Worm (Caenorhabditis elegans) whole organism, late embryonic: ENCODE measurements around the gene nlp-76.
A peak's percentile ranks its signal among the peaks of the same experiment; 100 is the strongest.

Experiments
- C08G9.2 ChIP-seq: sonication (generic microtip); optimal IDR thresholded peaks from 2 replicates; lab custom pipeline; 2016; ENCODE audit warnings: mild to moderate bottlenecking, missing genetic modification characterization, moderate library complexity, missing compliant biosample characterization
- F13H6.1 ChIP-seq: sonication (generic microtip); optimal IDR thresholded peaks from 2 replicates; lab custom pipeline; 2016; ENCODE audit warnings: missing genetic modification characterization, missing compliant biosample characterization
- K09A11.1 ChIP-seq: sonication (generic microtip); optimal IDR thresholded peaks from 2 replicates; lab custom pipeline; 2017; ENCODE audit warnings: antibody characterized with exemption, mild to moderate bottlenecking, missing genetic modification characterization, missing compliant biosample characterization; ENCODE audit not compliant: insufficient read depth
- ahr-1 ChIP-seq: sonication (generic microtip); optimal IDR thresholded peaks from 2 replicates; lab custom pipeline; 2016; ENCODE audit warnings: missing genetic modification characterization, missing compliant biosample characterization
- ama-1 ChIP-seq: fragments of 150-350 bp; optimal IDR thresholded peaks from 2 replicates; lab custom pipeline; 2014
- ceh-14 ChIP-seq: sonication (generic microtip); optimal IDR thresholded peaks from 2 replicates; lab custom pipeline; 2016; ENCODE audit warnings: missing genotype, missing genetic modification characterization, missing compliant biosample characterization
- ceh-19 ChIP-seq: fragments of 200-800 bp; sonication (Bioruptor generic); optimal IDR thresholded peaks from 2 replicates; lab custom pipeline; 2018; ENCODE audit warnings: mild to moderate bottlenecking, missing genetic modification characterization, missing compliant biosample characterization
- ceh-2 ChIP-seq: sonication (generic microtip); optimal IDR thresholded peaks from 2 replicates; lab custom pipeline; 2016; ENCODE audit warnings: missing genotype, missing genetic modification characterization, missing compliant biosample characterization
- ceh-24 ChIP-seq: sonication (generic microtip); optimal IDR thresholded peaks from 2 replicates; lab custom pipeline; 2016; ENCODE audit warnings: mild to moderate bottlenecking, missing genetic modification characterization, missing compliant biosample characterization
- ceh-30 ChIP-seq: fragments of 150-350 bp; optimal IDR thresholded peaks from 2 replicates; lab custom pipeline; 2014; ENCODE audit warnings: missing biosample characterization, missing genetic modification characterization
- ceh-31 ChIP-seq: sonication (generic microtip); optimal IDR thresholded peaks from 2 replicates; lab custom pipeline; 2016; ENCODE audit warnings: missing genetic modification characterization, missing compliant biosample characterization
- ceh-34 ChIP-seq: sonication (generic microtip); optimal IDR thresholded peaks from 2 replicates; lab custom pipeline; 2016; ENCODE audit warnings: mild to moderate bottlenecking, missing genetic modification characterization, missing compliant biosample characterization
- ceh-45 ChIP-seq: fragments of 200-800 bp; sonication (Bioruptor generic); IDR thresholded peaks from 2 replicates; pipeline ENCODE4 v1.3.6; 2022; ENCODE audit warnings: missing genetic modification reagents, missing genetic modification characterization, missing compliant biosample characterization
- ceh-48 ChIP-seq: sonication (generic microtip); optimal IDR thresholded peaks from 2 replicates; lab custom pipeline; 2016; ENCODE audit warnings: missing genetic modification characterization, inconsistent platforms, missing compliant biosample characterization
- ceh-9 ChIP-seq: sonication (generic microtip); optimal IDR thresholded peaks from 2 replicates; lab custom pipeline; 2016; ENCODE audit warnings: mild to moderate bottlenecking, missing genetic modification characterization, inconsistent platforms, missing compliant biosample characterization
- che-1 ChIP-seq: sonication (generic microtip); optimal IDR thresholded peaks from 2 replicates; lab custom pipeline; 2016; ENCODE audit warnings: mild to moderate bottlenecking, missing genetic modification characterization, missing compliant biosample characterization
- dve-1 ChIP-seq: sonication (generic microtip); optimal IDR thresholded peaks from 2 replicates; lab custom pipeline; 2017; ENCODE audit warnings: antibody characterized with exemption, mild to moderate bottlenecking, missing genetic modification characterization, missing compliant biosample characterization
- elt-2 ChIP-seq: sonication (generic microtip); optimal IDR thresholded peaks from 2 replicates; lab custom pipeline; 2016; ENCODE audit warnings: missing genetic modification reagents, missing genetic modification characterization, missing compliant biosample characterization
- elt-4 ChIP-seq: sonication (generic microtip); optimal IDR thresholded peaks from 2 replicates; lab custom pipeline; 2016; ENCODE audit warnings: missing genetic modification characterization, missing compliant biosample characterization
- ets-4 ChIP-seq: sonication (generic microtip); optimal IDR thresholded peaks from 2 replicates; lab custom pipeline; 2016; ENCODE audit warnings: missing genetic modification characterization, missing compliant biosample characterization
- fax-1 ChIP-seq: sonication (generic microtip); optimal IDR thresholded peaks from 2 replicates; lab custom pipeline; 2016; ENCODE audit warnings: missing genotype, missing genetic modification characterization, missing compliant biosample characterization
- hlh-30 ChIP-seq: sonication (generic microtip); optimal IDR thresholded peaks from 2 replicates; lab custom pipeline; 2017; ENCODE audit warnings: antibody characterized with exemption, missing genetic modification characterization, missing compliant biosample characterization; ENCODE audit not compliant: insufficient read depth
- hlh-6 ChIP-seq: sonication (generic microtip); optimal IDR thresholded peaks from 2 replicates; lab custom pipeline; 2016; ENCODE audit warnings: missing genotype, missing genetic modification characterization, missing compliant biosample characterization
- lim-6 ChIP-seq: sonication (generic microtip); optimal IDR thresholded peaks from 2 replicates; lab custom pipeline; 2016; ENCODE audit warnings: missing genetic modification characterization, missing compliant biosample characterization
- lin-11 ChIP-seq: fragments of 200-800 bp; sonication (Bioruptor generic); optimal IDR thresholded peaks from 2 replicates; lab custom pipeline; 2018; ENCODE audit warnings: mild to moderate bottlenecking, missing genetic modification characterization, missing compliant biosample characterization
- madf-2 ChIP-seq: sonication (generic microtip); optimal IDR thresholded peaks from 2 replicates; lab custom pipeline; 2017; ENCODE audit warnings: missing genetic modification characterization, missing compliant biosample characterization
- nfya-1 ChIP-seq: sonication (generic microtip); optimal IDR thresholded peaks from 2 replicates; lab custom pipeline; 2017; ENCODE audit warnings: missing genetic modification characterization, mild to moderate bottlenecking, missing compliant biosample characterization, antibody characterized with exemption, moderate library complexity
- nhr-11 ChIP-seq: fragments of 150-350 bp; optimal IDR thresholded peaks from 2 replicates; lab custom pipeline; 2014; ENCODE audit warnings: missing biosample characterization, missing genetic modification characterization
- nhr-232 ChIP-seq: sonication (generic microtip); optimal IDR thresholded peaks from 2 replicates; lab custom pipeline; 2016; ENCODE audit warnings: missing genetic modification characterization, missing compliant biosample characterization
- odd-2 ChIP-seq: sonication (generic microtip); optimal IDR thresholded peaks from 2 replicates; lab custom pipeline; 2017; ENCODE audit warnings: antibody characterized with exemption, mild to moderate bottlenecking, missing genetic modification characterization, missing compliant biosample characterization
- pag-3 ChIP-seq: sonication (generic microtip); optimal IDR thresholded peaks from 2 replicates; lab custom pipeline; 2016; ENCODE audit warnings: missing compliant biosample characterization, missing genetic modification characterization, borderline replicate concordance
- pat-9 ChIP-seq: fragments of 200-800 bp; sonication (Bioruptor generic); optimal IDR thresholded peaks from 2 replicates; lab custom pipeline; 2018; ENCODE audit warnings: mild to moderate bottlenecking, missing genetic modification characterization, moderate library complexity, missing compliant biosample characterization
- pha-2 ChIP-seq: sonication (generic microtip); optimal IDR thresholded peaks from 2 replicates; lab custom pipeline; 2017; ENCODE audit warnings: mild to moderate bottlenecking, missing genetic modification characterization, missing compliant biosample characterization
- pqm-1 ChIP-seq: sonication (generic microtip); optimal IDR thresholded peaks from 2 replicates; lab custom pipeline; 2016; ENCODE audit warnings: missing genetic modification characterization, missing compliant biosample characterization
- ref-2 ChIP-seq: sonication (generic microtip); optimal IDR thresholded peaks from 2 replicates; lab custom pipeline; 2016; ENCODE audit warnings: missing genetic modification characterization, missing compliant biosample characterization
- sdc-2 ChIP-seq: sonication (generic microtip); optimal IDR thresholded peaks from 2 replicates; lab custom pipeline; 2016; ENCODE audit warnings: missing genotype, missing genetic modification characterization, missing compliant biosample characterization
- sox-2 ChIP-seq: fragments of 200-800 bp; sonication (Bioruptor generic); IDR thresholded peaks from 2 replicates; pipeline ENCODE4 v1.3.6; 2022; ENCODE audit warnings: missing genetic modification reagents, missing genetic modification characterization, missing compliant biosample characterization
- sox-4 ChIP-seq: sonication (generic microtip); optimal IDR thresholded peaks from 2 replicates; lab custom pipeline; 2017; ENCODE audit warnings: mild to moderate bottlenecking, missing genetic modification characterization, inconsistent platforms, missing compliant biosample characterization
- syd-9 ChIP-seq: sonication (generic microtip); optimal IDR thresholded peaks from 2 replicates; lab custom pipeline; 2016; ENCODE audit warnings: mild to moderate bottlenecking, missing genetic modification characterization, moderate library complexity, missing compliant biosample characterization
- tbx-2 ChIP-seq: sonication (generic microtip); optimal IDR thresholded peaks from 2 replicates; lab custom pipeline; 2016; ENCODE audit warnings: missing genetic modification characterization, missing compliant biosample characterization
- tbx-7 ChIP-seq: sonication (generic microtip); optimal IDR thresholded peaks from 2 replicates; lab custom pipeline; 2016; ENCODE audit warnings: missing genotype, missing genetic modification characterization, missing compliant biosample characterization
- ttx-3 ChIP-seq: sonication (generic microtip); optimal IDR thresholded peaks from 2 replicates; lab custom pipeline; 2016; ENCODE audit warnings: missing genetic modification reagents, missing genetic modification characterization, missing compliant biosample characterization
- unc-3 ChIP-seq, 2 experiments: fragments of 200-800 bp in 1 of 2; sonication (Bioruptor generic) in 1 of 2; sonication (generic microtip) in 1 of 2; conservative IDR thresholded peaks in 1 of 2; optimal IDR thresholded peaks in 1 of 2; 2 replicates each; pipeline versions ENCODE4 v1.3.6 to Lab custom; 2016 to 2022; ENCODE audit warnings: missing compliant biosample characterization in 2 of 2, missing genetic modification characterization in 2 of 2, missing genetic modification reagents in 1 of 2
- unc-42 ChIP-seq: sonication (generic microtip); optimal IDR thresholded peaks from 2 replicates; lab custom pipeline; 2016; ENCODE audit warnings: missing genotype, missing genetic modification characterization, missing compliant biosample characterization
- unc-55 ChIP-seq: sonication (generic microtip); optimal IDR thresholded peaks from 2 replicates; lab custom pipeline; 2017; ENCODE audit warnings: missing biosample characterization, missing genetic modification reagents, missing genetic modification characterization
- unc-86 ChIP-seq: sonication (generic microtip); optimal IDR thresholded peaks from 2 replicates; lab custom pipeline; 2016; ENCODE audit warnings: missing genetic modification characterization, missing compliant biosample characterization

nlp-76 gene

DNA sequence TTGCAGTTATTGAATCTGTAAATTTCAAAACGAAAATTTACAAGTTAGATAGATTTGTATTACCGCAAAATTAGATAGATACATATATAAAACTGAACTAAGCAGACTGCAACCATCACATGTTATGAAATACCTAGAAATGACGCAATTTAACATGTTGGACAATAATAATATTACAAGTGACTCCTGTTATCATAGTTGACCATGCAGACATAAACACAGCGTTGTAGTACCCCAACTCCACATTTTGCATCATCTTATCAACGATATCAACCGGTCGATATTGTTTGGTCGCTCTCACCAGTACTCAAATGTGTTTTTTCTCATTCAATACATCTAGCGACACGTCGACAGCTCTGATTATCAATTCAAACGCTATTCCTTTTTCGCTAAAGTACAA is 27.6 kb upstream of the nlp-76 start, which contains the start of gene ugt-50:
ugt-50 (plus strand) TSS at position 268 of the 400 bp plus-strand sequence.
- TF ChIP-seq hlh-6 (no peak), ceh-19 (no peak), elt-2 (tag; lab: Kevin White, UChicago) (peak; percentile 82)

DNA sequence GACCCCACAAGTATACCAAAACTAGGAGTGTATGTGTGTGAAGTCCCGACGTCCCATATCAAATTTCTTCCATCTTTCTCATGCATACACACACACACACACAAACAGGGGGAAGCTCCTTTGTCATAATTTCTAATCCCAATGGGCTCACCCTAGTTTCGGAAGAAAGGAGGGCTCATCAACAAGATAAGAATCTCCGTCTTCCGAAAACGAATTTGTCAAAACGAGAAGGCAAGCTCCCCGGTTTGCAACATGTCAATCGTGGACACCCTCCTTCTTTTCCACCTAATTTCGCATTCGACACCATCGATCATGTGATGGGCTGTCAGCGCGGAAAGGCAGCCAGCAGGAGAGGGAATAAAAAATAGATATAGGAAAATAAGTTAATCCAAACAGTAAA is 26.6 kb upstream of the nlp-76 start:
- TF ChIP-seq ceh-34 (tag; lab: Kevin White, UChicago): peak; percentile 54
- TF ChIP-seq hlh-30 (tag; lab: Kevin White, UChicago): peak; percentile 59
- no peak for TF ChIP-seq ceh-48 (tag; lab: Kevin White, UChicago)
- peak; percentile 93 for TF ChIP-seq unc-55 (GFP tag; lab: Kevin White, UChicago)
- TF ChIP-seq ceh-30 (tag; lab: Kevin White, UChicago): no peak

- TF ChIP-seq ceh-31 (tag; lab: Kevin White, UChicago) (peak; percentile 36), ceh-45 (no peak), madf-2 (no peak), hlh-6 (no peak), lim-6 (no peak), ceh-14 (tag; lab: Kevin White, UChicago) (no peak), nhr-11 (tag; lab: Kevin White, UChicago) (no peak), unc-42 (tag; lab: Kevin White, UChicago) (peak; percentile 95), lin-11 (tag; lab: Kevin White, UChicago) (no peak), ceh-2 (no peak)
Measured at ce11 chrX:12689869-12690268, 26.2 kb upstream of the nlp-76 start.

ce11 chrX:12688632-12689031 is 24.9 kb upstream of the nlp-76 start:
- TF ChIP-seq nhr-232 (tag; lab: Kevin White, UChicago) (no peak), pag-3 (tag; lab: Kevin White, UChicago) (no peak), lin-11 (tag; lab: Kevin White, UChicago) (no peak), syd-9 (no peak), sox-2 (GFP tag; lab: Robert Waterston, UW) (peak; percentile 57), tbx-7 (tag; lab: Kevin White, UChicago) (no peak), lim-6 (no peak), unc-86 (no peak), dve-1 (tag; lab: Kevin White, UChicago) (no peak), unc-3 (GFP tag; conservative IDR thresholded peaks at IDR 0.05; lab: Robert Waterston, UW) (no peak), unc-3 (tag; optimal IDR thresholded peaks at IDR 0.05; lab: Kevin White, UChicago) (no peak), ceh-19 (peak; percentile 46), ttx-3 (tag; lab: Kevin White, UChicago) (peak; percentile 37), elt-4 (tag; lab: Kevin White, UChicago) (no peak), sox-4 (tag; lab: Kevin White, UChicago) (no peak), pha-2 (tag; lab: Kevin White, UChicago) (no peak), che-1 (tag; lab: Kevin White, UChicago) (no peak), sdc-2 (no peak), ref-2 (tag; lab: Kevin White, UChicago) (no peak), ceh-31 (tag; lab: Kevin White, UChicago) (peak; percentile 50), ama-1 (lab: Kevin White, UChicago) (no peak), ceh-9 (no peak), ets-4 (tag; lab: Kevin White, UChicago) (no peak), hlh-30 (tag; lab: Kevin White, UChicago) (no peak), ceh-48 (tag; lab: Kevin White, UChicago) (peak; percentile 23), pat-9 (tag; lab: Kevin White, UChicago) (no peak), pqm-1 (tag; lab: Kevin White, UChicago) (no peak), K09A11.1 (tag; lab: Kevin White, UChicago) (no peak), fax-1 (no peak), odd-2 (tag; lab: Kevin White, UChicago) (no peak), elt-2 (tag; lab: Kevin White, UChicago) (no peak), F13H6.1 (tag; lab: Kevin White, UChicago) (no peak), unc-42 (tag; lab: Kevin White, UChicago) (peak; percentile 72), nfya-1 (peak; percentile 36), tbx-2 (tag; lab: Kevin White, UChicago) (no peak), C08G9.2 (no peak), ceh-24 (no peak), nhr-11 (tag; lab: Kevin White, UChicago) (no peak), ahr-1 (tag; lab: Kevin White, UChicago) (no peak)
